Worm (Caenorhabditis elegans) whole organism, early embryonic: Measurements from ENCODE around the gene iglr-1.

ENCODE experiments used
- F13C5.2 ChIP-seq: sonication (generic microtip); optimal IDR thresholded peaks from 2 replicates; lab custom pipeline; 2017; ENCODE audit warnings: mild to moderate bottlenecking, missing genetic modification characterization, inconsistent platforms, missing compliant biosample characterization
- ama-1 ChIP-seq: fragments of 150-350 bp; optimal IDR thresholded peaks from 2 replicates; lab custom pipeline; 2014
- ets-7 ChIP-seq: sonication (generic microtip); optimal IDR thresholded peaks from 2 replicates; lab custom pipeline; 2016; ENCODE audit warnings: missing genotype, missing genetic modification characterization, missing compliant biosample characterization
- flt-1 ChIP-seq: fragments of 200-800 bp; sonication (Bioruptor generic); IDR thresholded peaks from 2 replicates; pipeline ENCODE4 v1.3.6; 2022; ENCODE audit warnings: missing genetic modification characterization, missing compliant biosample characterization
- tbx-11 ChIP-seq: fragments of 200-800 bp; sonication (Bioruptor generic); IDR thresholded peaks from 2 replicates; pipeline ENCODE4 v1.3.6; 2022; ENCODE audit warnings: missing genetic modification characterization, missing compliant biosample characterization
- tra-4 ChIP-seq: sonication (generic microtip); optimal IDR thresholded peaks from 2 replicates; lab custom pipeline; 2017; ENCODE audit warnings: missing genetic modification characterization, missing compliant biosample characterization

ce11 chrX:14991280-14991679, at the start of gene iglr-1:
- no peak for TF ChIP-seq tbx-11 (GFP tag; lab: Robert Waterston, UW)
- TF ChIP-seq ets-7 (tag; lab: Kevin White, UChicago): no peak
- TF ChIP-seq tra-4 (tag; lab: Kevin White, UChicago): no peak
- TF ChIP-seq ama-1 (lab: Kevin White, UChicago): no peak
- no peak for TF ChIP-seq F13C5.2 (tag; lab: Kevin White, UChicago)
- TF ChIP-seq flt-1 (GFP tag; lab: Robert Waterston, UW): no peak
